Worm (Caenorhabditis elegans): Measurements from ENCODE around the gene npr-28.

The npr-28 gene

DNA sequence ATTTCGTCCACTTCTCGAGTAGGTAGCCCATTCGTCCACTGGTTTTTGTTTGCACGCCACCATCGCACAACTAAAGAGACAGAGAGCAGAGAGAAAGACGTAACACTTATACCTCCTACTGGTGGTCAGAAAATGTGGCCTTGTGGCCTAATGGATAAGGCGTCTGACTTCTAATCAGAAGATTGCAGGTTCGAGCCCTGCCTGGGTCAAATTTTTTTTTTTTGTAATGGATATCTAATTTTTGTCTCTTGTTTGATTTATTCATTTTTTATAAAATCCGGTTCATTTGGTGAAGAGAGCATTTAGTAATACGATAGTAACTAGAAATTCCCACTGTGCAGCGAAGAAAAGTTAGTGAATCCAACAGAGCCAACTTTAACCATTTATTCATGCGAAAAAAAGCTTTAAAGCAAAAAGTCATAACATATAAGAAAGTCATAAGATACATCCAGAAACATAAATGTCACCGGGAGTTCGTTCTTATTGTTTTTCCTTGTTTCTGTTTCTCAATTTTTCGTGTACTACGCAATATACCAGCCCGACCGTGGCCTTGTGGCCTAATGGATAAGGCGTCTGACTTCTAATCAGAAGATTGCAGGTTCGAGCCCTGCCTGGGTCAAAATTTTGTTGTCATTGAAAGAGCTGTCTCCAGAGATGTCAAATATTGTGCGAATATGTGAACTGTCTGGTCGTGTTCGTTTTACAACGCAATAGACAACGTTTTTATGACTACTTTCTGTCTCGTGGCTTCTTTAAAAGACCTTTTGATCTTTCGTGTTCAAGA is 35.4 kb upstream of the npr-28 start (continued):
- TF ChIP-seq elt-3 (tag; optimal IDR thresholded peaks at IDR 0.05) (no peak), mdl-1 (tag; optimal IDR thresholded peaks at IDR 0.05) (peak in 1 of 2 experiments; percentile 67), nhr-84 (tag; optimal IDR thresholded peaks at IDR 0.05) (no peak), fkh-10 (GFP tag; optimal IDR thresholded peaks at IDR 0.05) (no peak), tlp-1 (tag; optimal IDR thresholded peaks at IDR 0.05) (no peak)

DNA sequence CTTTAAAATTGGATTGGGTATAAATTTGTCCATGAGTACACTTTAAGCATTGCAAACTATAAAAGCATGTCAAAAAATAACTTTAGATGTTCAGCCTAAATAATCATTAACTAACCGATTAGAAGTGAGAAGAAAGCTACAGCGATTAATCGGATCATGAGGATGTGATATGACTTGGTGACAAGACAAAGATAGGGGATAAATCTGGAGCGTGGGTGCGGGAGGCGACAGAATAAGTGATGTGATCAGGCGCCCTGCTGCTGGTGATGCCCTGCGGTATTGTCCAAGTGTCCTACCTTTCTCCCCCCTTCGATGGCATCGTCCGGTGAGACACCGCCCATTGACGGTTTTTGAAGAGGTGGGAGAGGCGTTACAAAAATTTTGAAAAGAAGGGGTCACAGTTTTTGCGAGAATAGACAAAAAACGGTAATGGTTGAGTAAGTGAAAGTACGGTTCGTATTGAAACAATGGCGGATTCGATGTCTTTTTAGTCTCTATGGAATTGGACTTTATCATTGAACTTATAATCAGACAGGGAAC is 33.8 kb upstream of the npr-28 start, which contains the start of gene F41D9.2:
Gene F41D9.2 (minus strand): TSS at position 304 of the 540 bp plus-strand sequence.
- TF ChIP-seq lsy-2 (tag; optimal IDR thresholded peaks at IDR 0.05) (no peak), snu-23 (GFP tag; optimal IDR thresholded peaks at IDR 0.05) (peak; percentile 24), nhr-28 (tag; optimal IDR thresholded peaks at IDR 0.05) (no peak), ceh-8 (GFP tag; optimal IDR thresholded peaks at IDR 0.05) (no peak), lin-14 (GFP tag; optimal IDR thresholded peaks at IDR 0.05) (peak; percentile 22), efl-1 (optimal IDR thresholded peaks at IDR 0.05) (no peak), efl-1 (GFP tag; optimal IDR thresholded peaks at IDR 0.05 in 1 of 2) (peak in 1 of 2 experiments; percentile 44), blmp-1 (tag; optimal IDR thresholded peaks at IDR 0.05) (peak; percentile 61), aha-1 (tag; optimal IDR thresholded peaks at IDR 0.05) (no peak), nhr-85 (tag) (peak; percentile 80), elt-3 (tag; optimal IDR thresholded peaks at IDR 0.05) (peak in 2 of 6 experiments; percentile 7 to 30), unc-130 (tag; optimal IDR thresholded peaks at IDR 0.05) (no peak), mep-1 (tag; optimal IDR thresholded peaks at IDR 0.05) (peak; percentile 35), nhr-20 (tag; optimal IDR thresholded peaks at IDR 0.05) (peak; percentile 8), hpl-2 (GFP tag; optimal IDR thresholded peaks at IDR 0.05) (no peak)

DNA sequence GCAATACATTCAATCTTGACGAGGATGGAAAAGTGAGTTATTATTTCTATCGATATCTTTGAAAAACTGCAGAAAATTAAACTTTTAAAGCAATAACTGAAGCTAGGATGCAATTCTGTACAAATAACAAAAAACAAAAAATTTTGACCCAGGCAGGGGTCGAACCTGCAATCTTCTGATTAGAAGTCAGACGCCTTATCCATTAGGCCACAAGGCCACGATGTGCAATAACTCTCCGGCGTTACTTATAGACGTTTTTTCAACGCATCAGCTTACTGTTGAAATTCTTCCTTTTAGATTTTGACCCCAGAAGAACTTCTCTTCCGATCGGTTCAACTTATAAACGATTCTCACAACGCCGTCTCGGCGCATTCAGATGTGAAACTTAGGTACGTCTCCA is 30.8 kb upstream of the npr-28 start:
- no peak for TF ChIP-seq unc-30 (tag; optimal IDR thresholded peaks at IDR 0.05)
- no peak for TF ChIP-seq lsy-2 (tag; optimal IDR thresholded peaks at IDR 0.05)
- TF ChIP-seq mef-2 (tag; optimal IDR thresholded peaks at IDR 0.05): no peak
- TF ChIP-seq unc-86 (tag; optimal IDR thresholded peaks at IDR 0.05): no peak
- TF ChIP-seq C34B4.2 (tag; optimal IDR thresholded peaks at IDR 0.05): no peak
- peak; percentile 22 for TF ChIP-seq nhr-20 (tag; optimal IDR thresholded peaks at IDR 0.05)
- no peak for TF ChIP-seq vab-15 (tag; optimal IDR thresholded peaks at IDR 0.05)
- TF ChIP-seq ceh-90 (tag; optimal IDR thresholded peaks at IDR 0.05): no peak
- TF ChIP-seq nhr-77 (tag; optimal IDR thresholded peaks at IDR 0.05): no peak
- TF ChIP-seq nhr-85 (tag): no peak
- TF ChIP-seq snu-23 (GFP tag; optimal IDR thresholded peaks at IDR 0.05): peak; percentile 46
- TF ChIP-seq unc-98 (GFP tag; IDR thresholded peaks at IDR 0.05): no peak
- no peak for TF ChIP-seq ama-1 (optimal IDR thresholded peaks at IDR 0.05)
- no peak for TF ChIP-seq fkh-8 (tag; optimal IDR thresholded peaks at IDR 0.05)
- TF ChIP-seq egl-13 (tag; optimal IDR thresholded peaks at IDR 0.05): no peak
- no peak for TF ChIP-seq ets-5 (GFP tag; IDR thresholded peaks at IDR 0.05)
- no peak for TF ChIP-seq efl-1 (optimal IDR thresholded peaks at IDR 0.05)
- TF ChIP-seq efl-1 (GFP tag; optimal IDR thresholded peaks at IDR 0.05 in 1 of 2): peak in 1 of 2 experiments; percentile 87
- TF ChIP-seq egl-27 (tag; optimal IDR thresholded peaks at IDR 0.05): no peak
- no peak for TF ChIP-seq sox-4 (tag; optimal IDR thresholded peaks at IDR 0.05)
- no peak for TF ChIP-seq fos-1 (tag; optimal IDR thresholded peaks at IDR 0.05)
- TF ChIP-seq isw-1 (GFP tag; IDR thresholded peaks at IDR 0.05): no peak
- no peak for TF ChIP-seq ceh-8 (GFP tag; optimal IDR thresholded peaks at IDR 0.05)
- TF ChIP-seq unc-130 (tag; optimal IDR thresholded peaks at IDR 0.05): no peak
- no peak for TF ChIP-seq nhr-90 (tag; optimal IDR thresholded peaks at IDR 0.05; ENCODE audit: poor library complexity)
- TF ChIP-seq skn-1 (tag; optimal IDR thresholded peaks at IDR 0.05): no peak
- peak; percentile 27; the same call in 1 of the 2 replicates for TF ChIP-seq nhr-19 (GFP tag; conservative IDR thresholded peaks at IDR 0.05)
- no peak for TF ChIP-seq sptf-1 (tag; optimal IDR thresholded peaks at IDR 0.05)
- TF ChIP-seq irx-1 (tag; optimal IDR thresholded peaks at IDR 0.05): no peak
- TF ChIP-seq sup-37 (GFP tag; optimal IDR thresholded peaks at IDR 0.05): no peak
- TF ChIP-seq zag-1 (tag; optimal IDR thresholded peaks at IDR 0.05): no peak
- TF ChIP-seq swsn-7 (tag; optimal IDR thresholded peaks at IDR 0.05): no peak
- TF ChIP-seq nhr-237 (tag; optimal IDR thresholded peaks at IDR 0.05): no peak
- TF ChIP-seq lin-14 (GFP tag; optimal IDR thresholded peaks at IDR 0.05): peak; percentile 1
- no peak for TF ChIP-seq jun-1 (tag; optimal IDR thresholded peaks at IDR 0.05)
- no peak for TF ChIP-seq fkh-10 (GFP tag; optimal IDR thresholded peaks at IDR 0.05)
- TF ChIP-seq hpl-2 (GFP tag; optimal IDR thresholded peaks at IDR 0.05): no peak
- no peak for TF ChIP-seq mep-1 (tag; optimal IDR thresholded peaks at IDR 0.05)
- TF ChIP-seq blmp-1 (tag; optimal IDR thresholded peaks at IDR 0.05): no peak
- TF ChIP-seq ztf-11 (tag; optimal IDR thresholded peaks at IDR 0.05): no peak
- no peak for TF ChIP-seq nhr-76 (tag; optimal IDR thresholded peaks at IDR 0.05)

Measured in whole organism, L1 larva.